Fruit fly (Drosophila melanogaster): Measurements from ENCODE around the gene CG6282.

Gene CG6282

DNA sequence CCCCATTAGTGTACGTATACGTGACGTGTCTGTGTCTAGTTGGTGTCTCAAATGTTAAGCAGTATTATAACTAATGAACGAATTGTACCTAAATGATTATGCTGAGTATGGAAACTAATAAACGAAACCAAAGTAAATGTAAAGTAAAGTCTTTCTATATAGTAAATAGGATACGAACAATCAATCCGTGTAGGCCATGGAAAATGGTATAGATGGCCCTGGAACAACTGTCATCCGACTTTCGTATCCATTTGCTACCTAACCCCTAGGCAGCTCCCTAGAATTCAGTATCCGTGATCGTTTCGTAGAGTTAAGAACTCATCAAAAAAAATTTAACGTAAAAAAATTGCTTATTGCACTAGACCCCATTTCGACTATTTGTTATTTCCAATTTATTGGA, 12.5 kb downstream of the CG6282 start, which contains the start of gene S-Lap1:
Gene S-Lap1, plus strand, starts transcription at position 301 of the 400 bp plus-strand sequence.
- TF ChIP-seq CG8159 (tag; optimal IDR thresholded peaks at IDR 0.05), result no peak
- no peak for TF ChIP-seq CG32121 (GFP tag; IDR thresholded peaks at IDR 0.05)
- TF ChIP-seq CG12605 (GFP tag; IDR thresholded peaks at IDR 0.05), result no peak
- TF ChIP-seq gl (tag; optimal IDR thresholded peaks at IDR 0.05), result no peak
- TF ChIP-seq Ets98B (GFP tag; IDR thresholded peaks at IDR 0.05), result no peak
- no peak for TF ChIP-seq Snoo (tag; optimal IDR thresholded peaks at IDR 0.05)

DNA sequence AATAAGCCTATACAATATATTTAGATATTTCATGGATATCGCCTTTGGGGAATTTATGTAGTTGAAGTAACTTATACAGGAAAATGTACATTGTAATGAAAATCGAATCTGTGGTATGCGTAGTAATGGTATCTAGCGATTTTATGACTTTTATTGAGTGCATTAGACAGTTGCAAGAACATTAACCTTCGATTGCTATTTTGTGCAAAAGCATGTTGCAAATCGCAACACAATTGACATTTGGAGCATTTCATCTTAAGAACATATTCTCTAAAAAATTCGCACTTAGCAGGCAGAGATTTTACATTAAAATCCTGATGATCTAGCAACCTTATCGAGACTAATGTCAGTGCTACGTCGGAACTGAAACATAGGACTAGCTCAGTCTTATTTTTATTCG, 15.1 kb downstream of the CG6282 start, which contains the start of gene S-Lap2:
Gene S-Lap2, plus strand, starts transcription at position 301 of the 400 bp plus-strand sequence.
- TF ChIP-seq CG8159 (tag; optimal IDR thresholded peaks at IDR 0.05) (no peak), Pif1B (GFP tag; optimal IDR thresholded peaks at IDR 0.05) (no peak)

DNA sequence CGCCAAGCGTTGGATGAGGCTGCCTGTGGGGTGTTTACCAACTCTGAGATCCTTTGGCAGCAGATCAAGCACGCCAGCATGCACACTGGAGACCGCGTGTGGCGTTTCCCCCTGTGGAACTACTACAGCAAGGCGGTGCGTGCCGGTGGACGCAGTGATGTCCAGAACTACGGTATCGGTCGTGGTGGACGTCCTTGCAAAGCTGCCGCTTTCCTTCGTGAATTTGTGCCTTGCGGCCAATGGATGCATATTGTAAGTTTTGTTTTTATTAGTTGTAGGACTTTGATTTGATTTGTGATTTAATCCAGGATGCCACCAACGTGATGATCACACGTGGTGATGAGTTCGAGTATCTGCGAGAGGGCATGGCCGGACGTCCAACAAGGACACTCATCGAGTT, 17.0 kb downstream of the CG6282 start:
- TF ChIP-seq CG8159 (tag; optimal IDR thresholded peaks at IDR 0.05), result no peak
- no peak for TF ChIP-seq CG4496 (GFP tag; IDR thresholded peaks at IDR 0.05)
- no peak for TF ChIP-seq fd96Ca (GFP tag; IDR thresholded peaks at IDR 0.05)
- no peak for TF ChIP-seq CG13204 (GFP tag; optimal IDR thresholded peaks at IDR 0.05)
- no peak for TF ChIP-seq CG12605 (GFP tag; IDR thresholded peaks at IDR 0.05)
- no peak for TF ChIP-seq CG34367 (tag; optimal IDR thresholded peaks at IDR 0.05)
- no peak for TF ChIP-seq CG8301 (tag; optimal IDR thresholded peaks at IDR 0.05)
- no peak for TF ChIP-seq CG9948 (tag; optimal IDR thresholded peaks at IDR 0.05)
- no peak for TF ChIP-seq CG10348 (GFP tag; IDR thresholded peaks at IDR 0.05)
- TF ChIP-seq D1 (tag; optimal IDR thresholded peaks at IDR 0.05), result no peak
- TF ChIP-seq EcR (GFP tag; optimal IDR thresholded peaks at IDR 0.05), result no peak
- TF ChIP-seq gl (tag; optimal IDR thresholded peaks at IDR 0.05), result no peak
- no peak for TF ChIP-seq CG14655 (GFP tag; optimal IDR thresholded peaks at IDR 0.05)
- TF ChIP-seq Pif1B (GFP tag; optimal IDR thresholded peaks at IDR 0.05), result no peak
- TF ChIP-seq Pif1A (GFP tag; optimal IDR thresholded peaks at IDR 0.05), result no peak
- TF ChIP-seq CG15710 (tag; optimal IDR thresholded peaks at IDR 0.05), result no peak
- no peak for TF ChIP-seq rn (GFP tag; IDR thresholded peaks at IDR 0.05)

DNA sequence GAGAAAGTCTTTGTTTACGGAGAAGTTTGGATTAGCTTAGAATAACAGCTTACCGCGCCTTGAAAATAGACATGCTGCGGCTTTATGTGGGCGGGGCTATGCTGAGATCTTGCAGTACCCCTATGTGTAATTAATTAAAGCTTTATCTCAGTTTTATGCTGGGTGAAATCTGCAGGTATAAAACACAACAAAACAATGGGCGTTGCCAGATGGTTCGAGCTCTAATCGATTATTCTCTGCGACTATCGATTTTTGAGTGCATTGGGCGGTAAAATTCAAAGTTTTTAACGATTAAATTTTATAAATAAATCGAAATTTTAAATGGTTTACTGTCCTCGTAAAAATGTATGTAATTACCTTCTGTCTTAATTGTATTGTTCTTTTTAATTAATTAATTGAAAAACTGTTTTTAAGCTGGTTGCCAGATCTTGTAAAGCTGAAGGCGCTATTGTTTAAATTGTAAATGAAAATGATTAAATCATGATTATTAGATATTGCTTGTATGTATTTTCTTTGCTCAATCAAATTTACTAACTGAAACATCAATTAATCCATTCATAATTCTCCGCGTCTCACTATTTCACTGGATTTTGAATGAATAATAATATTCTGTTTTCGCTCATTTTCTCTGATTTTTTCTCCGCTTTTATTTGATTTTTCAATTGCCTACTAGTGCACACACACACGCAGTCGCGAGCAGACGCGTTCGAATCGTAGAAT, 19.4 kb downstream of the CG6282 start, which contains the start of the genes GAPsec and Zasp66:
Gene GAPsec, minus strand, starts transcription at position 200 of the 720 bp plus-strand sequence.
Gene Zasp66, plus strand, starts transcription at position 670 of the 720 bp plus-strand sequence.
- TF ChIP-seq CG15710 (tag; optimal IDR thresholded peaks at IDR 0.05) (no peak), CG14655 (GFP tag; optimal IDR thresholded peaks at IDR 0.05) (no peak), fd96Ca (GFP tag; IDR thresholded peaks at IDR 0.05) (no peak), CG34367 (tag; optimal IDR thresholded peaks at IDR 0.05) (no peak), Pif1A (GFP tag; optimal IDR thresholded peaks at IDR 0.05) (no peak), Snoo (tag; optimal IDR thresholded peaks at IDR 0.05) (no peak), Ets98B (GFP tag; IDR thresholded peaks at IDR 0.05) (no peak)

DNA sequence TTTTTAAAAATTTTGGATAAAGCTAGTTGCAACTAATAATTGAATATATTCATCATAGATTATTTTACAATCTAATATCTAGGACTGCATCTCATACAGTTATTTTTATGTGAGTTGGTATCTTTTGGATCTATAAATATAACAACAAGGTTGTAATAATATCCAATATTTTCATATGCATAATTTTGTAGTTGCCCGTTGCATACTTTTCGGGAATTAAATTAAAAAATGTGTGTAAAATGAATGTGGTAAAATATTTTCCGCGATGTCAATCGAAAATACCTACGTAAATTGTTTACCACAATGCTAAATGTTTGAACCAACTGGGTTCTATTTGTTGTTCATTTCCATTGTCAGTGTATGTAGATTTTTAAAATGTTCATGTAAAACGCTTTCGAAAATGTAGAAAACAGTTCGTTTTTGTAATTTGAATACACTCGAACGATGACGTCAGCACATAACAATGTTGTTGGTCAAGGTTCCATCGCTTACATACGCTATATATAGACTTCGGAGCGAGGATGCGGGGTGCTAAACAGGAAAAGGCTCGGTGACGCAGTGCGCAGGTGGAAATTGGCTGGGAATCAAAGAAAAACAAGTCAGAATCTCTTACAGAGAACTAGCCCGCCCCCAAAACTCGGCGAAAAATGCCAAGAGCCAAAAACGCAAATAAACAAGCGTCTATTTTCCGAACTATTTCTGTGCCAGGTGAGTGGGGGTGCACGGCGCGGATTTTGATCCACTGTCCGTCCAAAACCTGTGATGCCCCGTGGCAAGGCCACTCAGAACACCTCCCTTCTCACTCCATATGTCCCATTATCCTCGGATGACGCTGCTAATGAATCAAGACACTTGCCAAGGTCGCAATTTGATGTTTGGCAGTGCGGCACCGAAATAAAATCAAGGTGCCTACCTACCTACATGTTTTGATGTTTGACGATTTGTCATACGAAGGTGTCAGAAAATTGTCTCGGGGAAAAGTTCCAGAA, 23.7 kb downstream of the CG6282 start:
- TF ChIP-seq CG10348 (GFP tag; IDR thresholded peaks at IDR 0.05) (no peak), Pif1B (GFP tag; optimal IDR thresholded peaks at IDR 0.05) (no peak)

DNA sequence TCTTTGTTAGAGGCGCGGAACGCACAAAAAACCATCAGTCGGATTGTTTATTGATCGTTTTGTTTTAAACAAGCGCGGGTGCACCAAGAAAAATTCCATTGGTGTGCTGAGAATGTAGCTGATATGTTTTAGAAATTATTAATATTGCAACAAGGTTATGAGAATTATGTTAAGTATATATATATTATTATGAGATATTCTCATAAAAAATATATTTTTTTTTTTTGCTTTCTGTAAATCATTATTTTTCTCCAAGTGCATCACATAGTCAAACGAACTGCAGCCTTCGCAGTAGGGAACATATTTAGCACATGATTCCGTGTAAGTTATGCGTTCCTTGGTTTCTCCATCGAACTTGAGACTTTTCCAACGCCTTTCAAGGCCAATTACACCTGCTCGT, 24.5 kb downstream of the CG6282 start:
- 0 out of 2 replicates have a peak, but pooled peaks have one; percentile 19 for TF ChIP-seq Ets98B (GFP tag; IDR thresholded peaks at IDR 0.05)
- peak; percentile 35 for TF ChIP-seq Snoo (tag; optimal IDR thresholded peaks at IDR 0.05)
- no peak for TF ChIP-seq CG32121 (GFP tag; IDR thresholded peaks at IDR 0.05)

DNA sequence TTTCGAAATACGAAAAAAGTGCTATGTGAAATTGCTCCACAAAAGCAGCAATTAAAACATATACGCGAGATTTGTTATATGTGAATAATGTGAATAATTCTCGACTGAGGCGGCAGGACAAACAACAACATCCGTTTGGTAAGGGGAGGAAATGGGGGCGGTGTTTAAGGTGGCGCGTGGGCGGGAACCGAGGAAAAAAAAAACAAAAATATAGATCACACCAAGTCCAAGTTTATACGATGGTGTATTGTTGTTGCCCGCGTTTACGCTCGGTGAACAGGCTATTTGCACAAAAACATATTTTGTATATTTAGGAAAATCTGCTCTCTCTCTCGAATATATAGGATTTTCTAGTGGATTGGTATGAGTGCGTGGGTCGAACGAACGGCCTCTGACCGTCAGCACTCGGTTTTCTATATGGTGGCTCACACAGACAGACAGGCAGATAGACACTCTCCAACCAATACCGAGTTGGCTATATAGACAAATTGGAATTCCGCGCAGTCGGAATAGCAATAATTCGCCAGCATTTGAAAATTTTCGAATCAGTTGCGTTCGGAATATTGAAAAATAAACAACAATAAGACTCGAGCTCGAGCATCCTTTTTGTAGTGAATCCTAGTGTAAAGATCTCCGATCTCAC, 25.4 kb downstream of the CG6282 start:
- no peak for TF ChIP-seq gl (tag; optimal IDR thresholded peaks at IDR 0.05)
- TF ChIP-seq CG10348 (GFP tag; IDR thresholded peaks at IDR 0.05), result no peak
- TF ChIP-seq EcR (GFP tag; optimal IDR thresholded peaks at IDR 0.05), result no peak
- TF ChIP-seq Ets98B (GFP tag; IDR thresholded peaks at IDR 0.05), result no peak
- TF ChIP-seq CG8159 (tag; optimal IDR thresholded peaks at IDR 0.05), result no peak
- no peak for TF ChIP-seq CG32121 (GFP tag; IDR thresholded peaks at IDR 0.05)
- TF ChIP-seq rn (GFP tag; IDR thresholded peaks at IDR 0.05), result no peak
- no peak for TF ChIP-seq Pif1B (GFP tag; optimal IDR thresholded peaks at IDR 0.05)
- no peak for TF ChIP-seq CG15710 (tag; optimal IDR thresholded peaks at IDR 0.05)
- no peak for TF ChIP-seq D1 (tag; optimal IDR thresholded peaks at IDR 0.05)
- TF ChIP-seq fd96Ca (GFP tag; IDR thresholded peaks at IDR 0.05), result no peak
- no peak for TF ChIP-seq Pif1A (GFP tag; optimal IDR thresholded peaks at IDR 0.05)
- no peak for TF ChIP-seq CG12605 (GFP tag; IDR thresholded peaks at IDR 0.05)
- TF ChIP-seq CG13204 (GFP tag; optimal IDR thresholded peaks at IDR 0.05), result no peak
- TF ChIP-seq CG34367 (tag; optimal IDR thresholded peaks at IDR 0.05), result no peak

All from whole organism, pupa.